Fruit fly (Drosophila melanogaster) whole organism: ENCODE measurements around the gene CG6923.

ENCODE experiments used
- CG8478 ChIP-seq: fragments of >200 bp; optimal IDR thresholded peaks from 2 replicates; lab custom pipeline; 2018; ENCODE audit warnings: inconsistent platforms
- Dll ChIP-seq: fragments of >200 bp; optimal IDR thresholded peaks from 2 replicates; lab custom pipeline; 2017
- EcR ChIP-seq, 2 experiments: fragments of >200 bp; optimal IDR thresholded peaks; 2 replicates each; lab custom pipeline; 2017; ENCODE audit warnings: missing biosample characterization in 2 of 2, missing genetic modification characterization in 2 of 2, missing genetic modification reagents in 2 of 2
- pan ChIP-seq: fragments of >200 bp; optimal IDR thresholded peaks from 2 replicates; lab custom pipeline; 2017
- psq ChIP-seq: fragments of >200 bp; optimal IDR thresholded peaks from 2 replicates; lab custom pipeline; 2017
- usp ChIP-seq: fragments of >200 bp; optimal IDR thresholded peaks from 2 replicates; lab custom pipeline; 2017; ENCODE audit warnings: missing biosample characterization, missing genetic modification characterization, mixed read lengths

Gene CG6923

dm6 chr3R:11773325-11773998 lies 23.6 kb upstream of the CG6923 start:
- TF ChIP-seq Dll (lab: Kevin White, UChicago) (peak; percentile 91), pan (lab: Kevin White, UChicago) (no peak)

DNA sequence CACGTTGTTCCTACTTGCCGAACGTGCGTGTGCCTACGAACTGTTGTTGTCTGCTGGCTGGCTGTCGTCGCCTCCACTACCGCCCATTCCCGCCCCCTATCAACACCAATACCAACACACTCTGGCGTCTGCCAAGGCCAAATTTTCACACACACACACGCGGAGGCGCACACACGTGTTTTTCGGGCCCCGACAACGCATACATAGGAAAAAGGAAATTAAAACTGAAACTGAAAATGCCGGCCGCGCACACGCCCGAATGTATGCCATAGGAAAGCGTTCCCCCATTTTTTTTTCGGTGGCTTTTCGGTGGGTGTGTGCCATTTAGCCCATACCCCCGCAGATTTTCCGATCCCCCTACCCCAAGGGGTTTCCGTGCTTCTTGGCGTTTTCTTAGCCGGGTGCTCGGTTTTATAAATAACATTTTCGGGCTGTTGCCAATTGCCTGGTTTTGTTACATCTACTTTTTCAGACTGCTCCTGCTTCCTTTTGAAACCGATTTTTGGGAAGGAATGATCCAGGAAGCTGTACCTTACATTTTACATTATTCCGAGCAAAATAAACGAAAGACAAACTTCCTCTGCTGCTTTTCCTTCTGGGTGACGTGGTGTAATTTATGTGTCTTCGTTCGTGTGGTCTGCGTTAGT lies 22.5 kb upstream of the CG6923 start:
- no peak for TF ChIP-seq psq (lab: Kevin White, UChicago)
- TF ChIP-seq EcR (GFP tag; optimal IDR thresholded peaks at IDR 0.05; lab: Kevin White, UChicago) = no peak
- no peak for TF ChIP-seq pan (lab: Kevin White, UChicago)
- TF ChIP-seq usp = no peak
- TF ChIP-seq Dll (lab: Kevin White, UChicago) = no peak
- no peak for TF ChIP-seq CG8478 (lab: Kevin White, UChicago)

DNA sequence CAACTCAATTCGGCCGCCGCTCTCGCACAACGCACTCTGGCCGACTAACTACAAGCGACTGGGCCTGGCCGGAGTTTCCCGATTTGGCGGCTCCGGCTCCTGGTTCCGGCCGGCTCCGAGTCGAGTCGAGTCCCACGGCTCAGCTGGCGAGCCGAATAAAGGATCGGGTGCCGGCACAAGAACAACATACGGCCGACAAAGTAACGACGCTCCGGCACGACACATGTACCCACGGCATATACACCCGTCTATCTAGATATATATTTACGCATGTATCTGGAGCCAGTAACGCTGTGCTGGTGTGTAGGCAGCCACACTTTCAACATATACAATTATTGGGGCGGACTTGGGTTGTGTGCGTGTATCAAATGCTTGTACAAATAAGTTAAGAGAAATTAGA lies 21.7 kb upstream of the CG6923 start:
- no peak for TF ChIP-seq Dll (lab: Kevin White, UChicago)

dm6 chr3R:11770733-11771132 lies 20.9 kb upstream of the CG6923 start:
- no peak for TF ChIP-seq CG8478 (lab: Kevin White, UChicago)
- no peak for TF ChIP-seq pan (lab: Kevin White, UChicago)
- no peak for TF ChIP-seq psq (lab: Kevin White, UChicago)
- TF ChIP-seq usp = no peak
- no peak for TF ChIP-seq Dll (lab: Kevin White, UChicago)

dm6 chr3R:11764279-11764880 lies 14.6 kb upstream of the CG6923 start, which contains the start of gene Lk6:
Gene Lk6, minus strand, starts transcription at chr3R:11764457.
- no peak for TF ChIP-seq usp
- no peak for TF ChIP-seq psq (lab: Kevin White, UChicago)
- TF ChIP-seq CG8478 (lab: Kevin White, UChicago) = no peak
- TF ChIP-seq pan (lab: Kevin White, UChicago) = no peak
- no peak for TF ChIP-seq EcR (GFP tag; optimal IDR thresholded peaks at IDR 0.05; lab: Kevin White, UChicago)
- no peak for TF ChIP-seq Dll (lab: Kevin White, UChicago)

dm6 chr3R:11763494-11764278 lies 13.9 kb upstream of the CG6923 start:
- TF ChIP-seq pan (lab: Kevin White, UChicago) (no peak), usp (no peak), Dll (lab: Kevin White, UChicago) (peak; percentile 12), CG8478 (lab: Kevin White, UChicago) (no peak), psq (lab: Kevin White, UChicago) (no peak), EcR (GFP tag; optimal IDR thresholded peaks at IDR 0.05; lab: Kevin White, UChicago) (no peak)

- TF ChIP-seq CG8478 (lab: Kevin White, UChicago) (no peak), Dll (lab: Kevin White, UChicago) (no peak), usp (no peak), psq (lab: Kevin White, UChicago) (no peak), EcR (GFP tag; optimal IDR thresholded peaks at IDR 0.05; lab: Kevin White, UChicago) (no peak), pan (lab: Kevin White, UChicago) (no peak)
These were observed 12.7 kb upstream of the CG6923 start for dm6 chr3R:11762500-11762899.

DNA sequence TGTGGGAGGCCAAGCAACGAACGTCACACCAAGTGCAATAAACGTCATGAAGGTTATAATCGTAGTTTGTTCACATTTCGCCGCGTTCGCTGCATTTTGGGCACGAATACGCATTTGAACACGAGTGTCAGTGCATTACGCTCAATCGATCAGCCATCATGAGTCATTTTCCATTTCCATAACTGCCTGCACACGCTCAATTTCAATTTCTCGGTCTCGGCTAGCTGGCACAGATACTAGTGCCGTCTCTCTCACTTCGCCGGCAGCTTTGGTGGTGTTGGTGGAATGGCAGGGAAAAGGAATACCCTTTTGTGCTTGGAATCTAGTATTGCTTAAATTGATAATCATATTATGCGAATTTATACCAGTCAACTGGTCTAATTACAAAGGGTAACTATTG lies 11.9 kb upstream of the CG6923 start:
- no peak for TF ChIP-seq psq (lab: Kevin White, UChicago)
- TF ChIP-seq pan (lab: Kevin White, UChicago) = no peak
- no peak for TF ChIP-seq usp
- TF ChIP-seq EcR (GFP tag; optimal IDR thresholded peaks at IDR 0.05; lab: Kevin White, UChicago) = no peak
- TF ChIP-seq Dll (lab: Kevin White, UChicago) = no peak
- no peak for TF ChIP-seq CG8478 (lab: Kevin White, UChicago)

DNA sequence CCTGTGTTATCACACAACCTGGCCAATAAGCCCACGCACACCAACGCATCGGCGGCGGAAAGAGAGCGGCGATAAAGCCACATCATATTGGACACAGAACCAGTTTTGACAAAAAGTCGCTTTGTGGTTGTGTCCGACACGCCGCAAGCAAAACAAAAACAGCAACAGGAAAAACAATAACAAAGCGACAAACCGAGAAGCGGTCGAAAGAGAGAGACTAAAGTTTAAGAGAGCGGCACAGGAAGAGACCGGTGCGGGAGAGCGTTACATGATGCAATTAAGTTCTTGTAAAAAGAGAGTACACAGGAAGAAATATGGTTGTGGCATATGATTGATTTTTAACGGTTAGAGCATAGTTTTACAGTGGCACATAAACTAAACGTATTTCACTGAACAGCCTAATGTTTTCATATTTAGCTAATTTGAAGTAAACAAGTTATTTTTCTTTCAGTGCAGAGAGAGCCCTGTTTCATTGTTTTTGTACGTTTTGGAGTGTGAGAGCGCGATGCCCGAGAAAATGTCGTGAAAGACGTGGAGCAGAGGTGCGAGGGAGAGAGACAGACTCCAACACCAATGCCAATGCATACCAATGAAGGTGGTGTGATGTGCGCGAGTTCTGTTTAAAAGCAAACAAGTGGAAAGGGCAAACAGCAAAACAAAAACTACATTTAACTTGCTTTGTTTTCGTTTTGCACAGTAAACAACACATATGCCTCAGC lies 11.0 kb upstream of the CG6923 start:
- TF ChIP-seq pan (lab: Kevin White, UChicago) = no peak
- TF ChIP-seq Dll (lab: Kevin White, UChicago) = peak; percentile 83

DNA sequence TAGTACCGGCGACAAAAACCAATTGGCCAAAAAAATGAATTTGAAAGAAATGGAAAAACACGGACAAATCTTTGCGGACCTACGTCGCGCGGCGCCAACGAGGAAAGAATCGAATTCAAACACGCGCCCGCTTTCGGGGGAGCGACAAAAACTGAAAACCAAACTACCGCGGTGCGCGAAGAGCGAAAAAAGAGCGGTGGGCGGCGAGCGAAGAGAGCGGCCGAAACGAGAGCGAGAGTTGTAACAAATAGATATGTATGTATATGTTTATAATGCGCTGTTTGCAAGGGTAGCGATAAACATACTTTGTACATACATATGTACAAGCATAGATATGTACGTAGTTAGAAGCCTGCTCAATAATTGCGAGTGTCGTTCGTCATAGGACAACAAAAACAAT lies 10.1 kb upstream of the CG6923 start:
- no peak for TF ChIP-seq usp
- TF ChIP-seq EcR (GFP tag; optimal IDR thresholded peaks at IDR 0.05; lab: Kevin White, UChicago) = no peak
- no peak for TF ChIP-seq CG8478 (lab: Kevin White, UChicago)

DNA sequence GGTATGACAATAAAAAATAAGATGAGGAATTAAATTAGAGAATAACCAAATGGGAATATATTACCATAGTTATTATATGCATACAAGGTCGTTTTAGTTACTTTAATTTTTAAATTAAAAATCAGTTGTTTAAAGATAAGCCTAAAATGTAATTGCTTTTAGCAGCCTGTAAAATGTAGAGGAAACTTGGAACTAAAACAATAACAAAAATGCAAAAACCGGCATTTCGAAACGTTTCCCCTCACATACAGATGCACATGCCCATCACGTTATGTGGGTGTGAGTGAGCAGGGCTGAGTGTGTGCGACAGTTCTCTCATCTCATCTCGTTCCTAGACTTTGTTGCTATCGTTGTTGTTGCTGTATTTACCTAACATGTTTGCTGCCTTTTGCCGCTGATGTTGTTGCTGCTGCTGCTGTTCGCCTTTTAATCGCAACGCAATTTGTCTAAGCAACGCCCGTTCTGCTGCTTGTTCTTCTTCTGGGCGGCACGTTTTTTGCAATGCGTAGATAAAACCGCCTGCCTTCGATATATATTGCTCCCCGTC lies 9.4 kb upstream of the CG6923 start:
- no peak for TF ChIP-seq usp
- TF ChIP-seq EcR (GFP tag; optimal IDR thresholded peaks at IDR 0.05; lab: Kevin White, UChicago) = no peak
